Fruit fly (Drosophila melanogaster) S2 (cell line): ENCODE data around the gene CG8483.

ENCODE experiments used
- CG8478 ChIP-seq: fragments of >200 bp; optimal IDR thresholded peaks from 2 replicates; lab custom pipeline; 2018
- CTCF ChIP-seq, 2 experiments: fragments of >200 bp; optimal IDR thresholded peaks; 2 replicates each; lab custom pipeline; 2018

- TF ChIP-seq CG8478 (lab: Kevin White, UChicago) (no peak), CTCF (optimal IDR thresholded peaks at IDR 0.05; lab: Kevin White, UChicago) (no peak)
Observed at dm6 chr3R:13241726-13242125, 27.5 kb upstream of the CG8483 start.
